Worm (Caenorhabditis elegans) whole organism, mixed stage, embryonic: Measurements from ENCODE around the gene R04F11.2.

Source experiments
- blmp-1 ChIP-seq: fragments of 150-350 bp; optimal IDR thresholded peaks from 2 replicates; lab custom pipeline; 2014; ENCODE audit warnings: missing biosample characterization, missing genetic modification characterization
- ces-1 ChIP-seq: fragments of 150-350 bp; optimal IDR thresholded peaks from 2 replicates; lab custom pipeline; 2014; ENCODE audit warnings: missing biosample characterization, missing genetic modification reagents, missing genetic modification characterization
- cnd-1 ChIP-seq: fragments of 200-800 bp; sonication (Bioruptor generic); optimal IDR thresholded peaks from 2 replicates; lab custom pipeline; 2018; ENCODE audit warnings: mild to moderate bottlenecking, missing genetic modification characterization, missing compliant biosample characterization
- elt-1 ChIP-seq: sonication (generic microtip); optimal IDR thresholded peaks from 2 replicates; lab custom pipeline; 2017; ENCODE audit warnings: missing genetic modification characterization, mild to moderate bottlenecking, missing compliant biosample characterization, antibody characterized with exemption, moderate library complexity, borderline replicate concordance; ENCODE audit not compliant: insufficient read depth
- elt-3 ChIP-seq: fragments of 150-350 bp; optimal IDR thresholded peaks from 2 replicates; lab custom pipeline; 2014; ENCODE audit warnings: missing biosample characterization, missing genetic modification characterization
- hlh-1 ChIP-seq: fragments of 150-350 bp; optimal IDR thresholded peaks from 2 replicates; lab custom pipeline; 2014; ENCODE audit warnings: missing biosample characterization, missing genetic modification reagents, missing genetic modification characterization
- mab-5 ChIP-seq: fragments of 150-350 bp; optimal IDR thresholded peaks from 2 replicates; lab custom pipeline; 2014; ENCODE audit warnings: missing biosample characterization, missing genetic modification characterization
- mep-1 ChIP-seq: fragments of 150-350 bp; optimal IDR thresholded peaks from 2 replicates; lab custom pipeline; 2017; ENCODE audit warnings: missing biosample characterization, missing genetic modification reagents, missing genetic modification characterization, inconsistent platforms
- nhr-76 ChIP-seq: sonication (generic microtip); optimal IDR thresholded peaks from 2 replicates; lab custom pipeline; 2017; ENCODE audit warnings: missing biosample characterization, missing genetic modification characterization
- pha-4 ChIP-seq: fragments of 150-350 bp; optimal IDR thresholded peaks from 2 replicates; lab custom pipeline; 2018; ENCODE audit warnings: missing biosample characterization, missing genetic modification reagents, missing genetic modification characterization
- snpc-4 ChIP-seq: fragments of 150-350 bp; optimal IDR thresholded peaks from 2 replicates; lab custom pipeline; 2014; ENCODE audit warnings: missing biosample characterization, missing genetic modification characterization
- sptf-1 ChIP-seq: sonication (generic microtip); optimal IDR thresholded peaks from 2 replicates; lab custom pipeline; 2017; ENCODE audit warnings: mild to moderate bottlenecking, missing genetic modification characterization, moderate library complexity, missing compliant biosample characterization
- tbx-8 ChIP-seq: fragments of 200-800 bp; sonication (Bioruptor generic); optimal IDR thresholded peaks from 2 replicates; lab custom pipeline; 2018; ENCODE audit warnings: mild to moderate bottlenecking, missing genetic modification characterization, moderate library complexity, missing compliant biosample characterization
- unc-39 ChIP-seq: fragments of 150-350 bp; optimal IDR thresholded peaks from 2 replicates; lab custom pipeline; 2014; ENCODE audit warnings: missing biosample characterization, missing genetic modification characterization

ce11 chrV:12347854-12348253 is 29.7 kb downstream of the R04F11.2 start:
- TF ChIP-seq blmp-1 (no peak), elt-1 (tag; lab: Kevin White, UChicago) (no peak), hlh-1 (tag; lab: Kevin White, UChicago) (no peak), mep-1 (tag; lab: Kevin White, UChicago) (no peak), sptf-1 (no peak), mab-5 (tag; lab: Kevin White, UChicago) (no peak), nhr-76 (tag; lab: Kevin White, UChicago) (no peak), cnd-1 (tag; lab: Kevin White, UChicago) (no peak), tbx-8 (no peak), unc-39 (tag; lab: Kevin White, UChicago) (no peak), snpc-4 (tag; lab: Kevin White, UChicago) (no peak), elt-3 (tag; lab: Kevin White, UChicago) (no peak), ces-1 (GFP tag; lab: Kevin White, UChicago) (no peak), pha-4 (no peak)
